Worm (Caenorhabditis elegans): ENCODE results near the gene srsx-14.

ce11 chrIV:5665353-5665918 is 38.5 kb upstream of the srsx-14 start:
- TF ChIP-seq unc-62 (GFP tag; optimal IDR thresholded peaks at IDR 0.05), result peak; percentile 51
- TF ChIP-seq unc-120 (tag; optimal IDR thresholded peaks at IDR 0.05; ENCODE audit: poor library complexity, severe bottlenecking), result peak; percentile 28
